Worm (Caenorhabditis elegans) whole organism, young adult: Measurements from ENCODE around the gene cyp-35C1.

Experiments
- F33H1.4 ChIP-seq: fragments of 200-800 bp; sonication (Bioruptor generic); IDR thresholded peaks from 2 replicates; pipeline ENCODE4 v1.3.6; 2022; ENCODE audit warnings: missing genetic modification reagents, missing genetic modification characterization, missing compliant biosample characterization
- ama-1 ChIP-seq, 3 experiments: fragments of 150-350 bp in 1 of 3; sonication (generic microtip) in 2 of 3; optimal IDR thresholded peaks; 2 replicates each; lab custom pipeline; 2014 to 2018; ENCODE audit warnings: missing biosample characterization in 2 of 3, missing genetic modification characterization in 2 of 3, missing genetic modification reagents in 2 of 3
- atf-7 ChIP-seq: sonication (generic microtip); optimal IDR thresholded peaks from 2 replicates; lab custom pipeline; 2017; ENCODE audit warnings: mild to moderate bottlenecking, missing genetic modification characterization, missing compliant biosample characterization

DNA sequence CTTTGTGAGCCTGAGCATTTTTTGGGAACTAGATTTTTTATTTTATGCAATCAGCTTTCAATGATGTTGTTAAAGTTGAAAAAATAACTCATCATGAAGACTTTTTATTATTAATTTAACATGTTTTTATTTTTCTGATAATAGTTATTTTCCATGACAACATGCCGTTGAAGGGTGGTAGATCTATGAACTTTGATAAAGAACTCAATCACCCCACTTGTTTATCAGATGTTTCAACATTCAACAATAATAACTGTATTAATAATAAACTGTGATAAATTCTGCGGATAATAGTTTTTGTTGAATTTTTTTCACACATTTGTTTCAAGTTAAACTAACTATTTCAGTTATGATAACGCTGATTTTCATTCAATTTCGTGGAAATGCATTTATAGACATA, 6.8 kb downstream of the cyp-35C1 start:
- TF ChIP-seq F33H1.4 (GFP tag; lab: Robert Waterston, UW) (no peak), atf-7 (tag; lab: Kevin White, UChicago) (no peak), ama-1 (optimal IDR thresholded peaks at IDR 0.05; lab: Kevin White, UChicago) (no peak), ama-1 (GFP tag; optimal IDR thresholded peaks at IDR 0.05; lab: Kevin White, UChicago) (no peak)
